Worm (Caenorhabditis elegans): Measurements from ENCODE around the gene egas-3.

The egas-3 gene

ce11 chrV:18656363-18656762 lies 20.2 kb upstream of the egas-3 start:
- TF ChIP-seq zfh-2 (GFP tag; conservative IDR thresholded peaks at IDR 0.05): peak; percentile 58
- TF ChIP-seq ama-1 (optimal IDR thresholded peaks at IDR 0.05): no peak
- TF ChIP-seq ama-1 (GFP tag; optimal IDR thresholded peaks at IDR 0.05): no peak

- no peak for TF ChIP-seq akir-1 (GFP tag; optimal IDR thresholded peaks at IDR 0.05)
- no peak for TF ChIP-seq hsf-1 (GFP tag; IDR thresholded peaks at IDR 0.05)
- no peak for TF ChIP-seq ceh-100 (GFP tag; IDR thresholded peaks at IDR 0.05)
- TF ChIP-seq efl-1 (GFP tag; optimal IDR thresholded peaks at IDR 0.05): no peak
- no peak for TF ChIP-seq C06A6.2 (GFP tag; conservative IDR thresholded peaks at IDR 0.05)
- TF ChIP-seq die-1 (tag; optimal IDR thresholded peaks at IDR 0.05): no peak
- TF ChIP-seq snpc-3.4 (tag; optimal IDR thresholded peaks at IDR 0.05): no peak
- TF ChIP-seq K11D2.4 (GFP tag; IDR thresholded peaks at IDR 0.05): no peak
- no peak for TF ChIP-seq let-526 (GFP tag; IDR thresholded peaks at IDR 0.05)
- no peak for TF ChIP-seq madf-8 (GFP tag; conservative IDR thresholded peaks at IDR 0.05)
- TF ChIP-seq ceh-27 (GFP tag; optimal IDR thresholded peaks at IDR 0.05): no peak
- TF ChIP-seq B0336.3 (GFP tag; IDR thresholded peaks at IDR 0.05): no peak
- TF ChIP-seq Y67H2A.10 (GFP tag; conservative IDR thresholded peaks at IDR 0.05): no peak
- no peak for TF ChIP-seq madf-10 (tag; optimal IDR thresholded peaks at IDR 0.05)
- TF ChIP-seq attf-3 (GFP tag; conservative IDR thresholded peaks at IDR 0.05): no peak
- no peak for TF ChIP-seq repo-1 (tag; optimal IDR thresholded peaks at IDR 0.05)
- TF ChIP-seq tbp1 (GFP tag; optimal IDR thresholded peaks at IDR 0.05): no peak
- no peak for TF ChIP-seq ceh-58 (GFP tag; IDR thresholded peaks at IDR 0.05)
- TF ChIP-seq nhr-80 (tag; optimal IDR thresholded peaks at IDR 0.05): no peak
Measured at ce11 chrV:18650043-18650442, 13.9 kb upstream of the egas-3 start, which contains the start of gene egas-2. Gene egas-2 (plus strand): TSS chrV:18650343.

DNA sequence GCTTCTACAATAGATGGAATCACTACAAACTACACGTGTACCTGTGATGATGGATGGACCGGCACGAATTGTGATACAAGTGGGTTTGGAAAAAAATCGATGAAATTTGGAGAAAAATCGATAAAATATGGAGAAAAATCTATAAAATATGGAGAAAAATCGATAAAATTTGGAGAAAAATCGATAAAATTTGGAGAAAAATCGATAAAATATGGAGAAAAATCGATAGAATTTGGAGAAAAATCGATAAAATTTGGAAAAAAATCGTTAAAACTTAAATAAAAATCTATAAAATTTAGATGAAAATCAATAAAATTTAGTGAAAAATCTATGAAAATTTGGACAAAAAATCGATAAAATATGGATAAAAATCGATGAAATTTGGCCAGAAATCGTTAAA lies 8.1 kb upstream of the egas-3 start:
- TF ChIP-seq atf-7 (tag; optimal IDR thresholded peaks at IDR 0.05) (no peak), F22D6.2 (tag; optimal IDR thresholded peaks at IDR 0.05) (no peak), unc-130 (GFP tag; optimal IDR thresholded peaks at IDR 0.05) (no peak), ztf-26 (tag; optimal IDR thresholded peaks at IDR 0.05) (no peak)

DNA sequence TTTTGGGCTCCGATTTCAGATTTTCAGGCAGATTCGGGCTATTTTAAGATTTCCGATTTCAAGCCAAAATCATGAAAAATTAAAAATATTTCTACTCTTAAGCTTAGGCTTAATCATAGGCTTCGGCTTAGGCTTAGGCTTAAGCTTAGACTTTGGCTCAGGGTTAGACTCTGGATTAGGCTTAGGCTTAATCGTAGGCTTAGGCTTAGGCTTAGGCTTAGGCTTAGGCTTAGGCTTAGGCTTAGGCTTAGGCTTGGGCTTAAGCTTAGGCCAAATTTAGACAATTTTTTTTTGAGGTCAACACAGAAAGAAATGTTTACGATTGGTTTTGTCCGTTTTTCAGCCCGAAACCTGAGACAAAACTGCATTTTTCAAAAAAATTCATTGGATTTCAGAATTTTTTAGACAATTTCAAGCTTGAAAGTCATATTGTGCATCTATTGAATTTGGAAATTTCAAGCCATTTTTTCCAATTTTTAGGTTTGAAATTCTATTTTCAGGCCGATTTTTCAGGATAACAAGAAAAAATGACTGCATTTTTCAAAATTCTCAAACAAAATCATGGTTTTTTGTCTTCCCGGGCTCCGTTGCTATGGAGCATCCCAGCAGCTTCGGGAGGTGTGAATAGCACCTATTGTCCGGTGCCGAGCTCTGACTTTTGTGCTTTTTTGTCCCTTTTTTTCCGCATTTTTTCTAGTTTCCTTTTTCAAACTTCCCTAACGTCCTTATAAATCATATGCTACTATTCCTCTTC lies 3.6 kb upstream of the egas-3 start, which contains the start of gene egas-1:
Gene egas-1, plus strand, starts transcription at position 704 of the 754 bp plus-strand sequence.
- TF ChIP-seq egl-18 (GFP tag; IDR thresholded peaks at IDR 0.05) (no peak), madf-8 (GFP tag; conservative IDR thresholded peaks at IDR 0.05) (no peak), athp-1 (tag; optimal IDR thresholded peaks at IDR 0.05) (no peak), B0035.1 (tag; optimal IDR thresholded peaks at IDR 0.05) (no peak), nhr-179 (tag; optimal IDR thresholded peaks at IDR 0.05) (no peak), ztf-25 (GFP tag; IDR thresholded peaks at IDR 0.05) (no peak), Y53G8AR.9 (GFP tag; conservative IDR thresholded peaks at IDR 0.05) (no peak), ztf-28 (GFP tag; IDR thresholded peaks at IDR 0.05) (no peak), B0336.3 (GFP tag; IDR thresholded peaks at IDR 0.05) (no peak), nhr-80 (tag; optimal IDR thresholded peaks at IDR 0.05) (no peak), ceh-100 (GFP tag; IDR thresholded peaks at IDR 0.05) (no peak), dox-1 (GFP tag; IDR thresholded peaks at IDR 0.05) (no peak), efl-1 (GFP tag; optimal IDR thresholded peaks at IDR 0.05) (no peak), cebp-1 (GFP tag; IDR thresholded peaks at IDR 0.05) (no peak), cebp-1 (tag; optimal IDR thresholded peaks at IDR 0.05) (no peak), lag-1 (GFP tag; IDR thresholded peaks at IDR 0.05) (no peak), ztf-26 (tag; optimal IDR thresholded peaks at IDR 0.05) (peak; percentile 61), attf-6 (GFP tag; IDR thresholded peaks at IDR 0.05) (no peak), lin-40 (tag; optimal IDR thresholded peaks at IDR 0.05) (peak; percentile 42), ccch-3 (GFP tag; optimal IDR thresholded peaks at IDR 0.05) (no peak), mes-4 (tag; optimal IDR thresholded peaks at IDR 0.05) (no peak), unc-130 (GFP tag; optimal IDR thresholded peaks at IDR 0.05) (no peak), mxl-1 (tag; optimal IDR thresholded peaks at IDR 0.05) (no peak), F39B2.1 (GFP tag; IDR thresholded peaks at IDR 0.05) (0 out of 2 replicates have a peak, but pooled peaks have one; percentile 16), F55B11.4 (tag; optimal IDR thresholded peaks at IDR 0.05; ENCODE audit: borderline replicate concordance, insufficient read depth) (no peak), ama-1 (optimal IDR thresholded peaks at IDR 0.05) (peak; percentile 67), ama-1 (GFP tag; optimal IDR thresholded peaks at IDR 0.05) (peak in 1 of 2 experiments; percentile 13), snpc-3.4 (tag; optimal IDR thresholded peaks at IDR 0.05) (no peak)
